Worm (Caenorhabditis elegans) whole organism, early embryonic: ENCODE measurements around the gene inx-3.

Experiments used
- B0310.2 ChIP-seq: sonication (generic microtip); optimal IDR thresholded peaks from 2 replicates; lab custom pipeline; 2016; ENCODE audit warnings: mild to moderate bottlenecking, missing genetic modification characterization, missing compliant biosample characterization
- F13C5.2 ChIP-seq: sonication (generic microtip); optimal IDR thresholded peaks from 2 replicates; lab custom pipeline; 2017; ENCODE audit warnings: mild to moderate bottlenecking, missing genetic modification characterization, inconsistent platforms, missing compliant biosample characterization
- aly-1 ChIP-seq: sonication (generic microtip); optimal IDR thresholded peaks from 2 replicates; lab custom pipeline; 2016; ENCODE audit warnings: missing genetic modification characterization, missing compliant biosample characterization
- ama-1 ChIP-seq: fragments of 150-350 bp; optimal IDR thresholded peaks from 2 replicates; lab custom pipeline; 2014
- ceh-13 ChIP-seq: fragments of 200-800 bp; sonication (Bioruptor generic); optimal IDR thresholded peaks from 2 replicates; lab custom pipeline; 2018; ENCODE audit warnings: mild to moderate bottlenecking, missing genetic modification characterization, missing compliant biosample characterization
- ceh-36 ChIP-seq: sonication (generic microtip); optimal IDR thresholded peaks from 2 replicates; lab custom pipeline; 2016; ENCODE audit warnings: missing genetic modification characterization, inconsistent platforms, missing compliant biosample characterization
- ets-7 ChIP-seq: sonication (generic microtip); optimal IDR thresholded peaks from 2 replicates; lab custom pipeline; 2016; ENCODE audit warnings: missing genotype, missing genetic modification characterization, missing compliant biosample characterization
- flt-1 ChIP-seq: fragments of 200-800 bp; sonication (Bioruptor generic); IDR thresholded peaks from 2 replicates; pipeline ENCODE4 v1.3.6; 2022; ENCODE audit warnings: missing genetic modification characterization, missing compliant biosample characterization
- hmbx-1 ChIP-seq: sonication (generic microtip); optimal IDR thresholded peaks from 2 replicates; lab custom pipeline; 2016; ENCODE audit warnings: mild to moderate bottlenecking, missing genetic modification characterization, missing compliant biosample characterization
- hmg-4 ChIP-seq: fragments of 200-800 bp; sonication (Bioruptor generic); optimal IDR thresholded peaks from 2 replicates; lab custom pipeline; 2018; ENCODE audit warnings: mild to moderate bottlenecking, missing genetic modification characterization, missing compliant biosample characterization
- hnd-1 ChIP-seq: sonication (generic microtip); optimal IDR thresholded peaks from 2 replicates; lab custom pipeline; 2016; ENCODE audit warnings: missing genetic modification characterization, missing compliant biosample characterization
- pes-1 ChIP-seq: fragments of 200-800 bp; sonication (Bioruptor generic); IDR thresholded peaks from 2 replicates; pipeline ENCODE4 v1.3.6; 2022; ENCODE audit warnings: missing genetic modification reagents, missing genetic modification characterization, missing compliant biosample characterization
- scrt-1 ChIP-seq: fragments of 200-800 bp; sonication (Bioruptor generic); IDR thresholded peaks from 2 replicates; pipeline ENCODE4 v1.3.6; 2022; ENCODE audit warnings: missing genetic modification characterization, missing compliant biosample characterization
- sea-1 ChIP-seq: fragments of 200-800 bp; sonication (Bioruptor generic); conservative IDR thresholded peaks from 2 replicates; pipeline ENCODE4 v1.3.6; 2022; ENCODE audit warnings: missing genetic modification characterization, missing compliant biosample characterization
- tbx-11 ChIP-seq: fragments of 200-800 bp; sonication (Bioruptor generic); IDR thresholded peaks from 2 replicates; pipeline ENCODE4 v1.3.6; 2022; ENCODE audit warnings: missing genetic modification characterization, missing compliant biosample characterization
- tbx-37 ChIP-seq: fragments of 200-800 bp; sonication (Bioruptor generic); conservative IDR thresholded peaks from 2 replicates; pipeline ENCODE4 v1.3.6; 2022; ENCODE audit warnings: missing genetic modification reagents, missing genetic modification characterization, missing compliant biosample characterization
- tra-4 ChIP-seq: sonication (generic microtip); optimal IDR thresholded peaks from 2 replicates; lab custom pipeline; 2017; ENCODE audit warnings: missing genetic modification characterization, missing compliant biosample characterization

inx-3 gene

ce11 chrX:6015096-6015495, 19.1 kb downstream of the inx-3 start, which contains the start of gene C09B8.8:
C09B8.8 (plus strand) TSS chrX:6015492.
- TF ChIP-seq hmbx-1 (tag; lab: Kevin White, UChicago) = no peak
- no peak for TF ChIP-seq F13C5.2 (tag; lab: Kevin White, UChicago)
- no peak for TF ChIP-seq aly-1
- TF ChIP-seq ama-1 = no peak
- TF ChIP-seq ceh-13 (GFP tag; lab: Kevin White, UChicago) = no peak
- TF ChIP-seq tbx-11 (GFP tag; lab: Robert Waterston, UW) = no peak
- no peak for TF ChIP-seq pes-1
- TF ChIP-seq hmg-4 = no peak
- TF ChIP-seq flt-1 = no peak
- TF ChIP-seq tbx-37 (GFP tag; lab: Robert Waterston, UW) = no peak
- no peak for TF ChIP-seq sea-1 (GFP tag; lab: Robert Waterston, UW)
- no peak for TF ChIP-seq hnd-1 (tag; lab: Kevin White, UChicago)
- no peak for TF ChIP-seq ets-7 (tag; lab: Kevin White, UChicago)
- no peak for TF ChIP-seq tra-4
- TF ChIP-seq B0310.2 (tag; lab: Kevin White, UChicago) = no peak
- no peak for TF ChIP-seq scrt-1 (GFP tag; lab: Robert Waterston, UW)

ce11 chrX:6019886-6020469, 24.0 kb downstream of the inx-3 start, which contains the start of gene C09B8.4:
C09B8.4 (minus strand) TSS chrX:6019936.
- TF ChIP-seq hmbx-1 (tag; lab: Kevin White, UChicago) (no peak), tra-4 (no peak), ets-7 (tag; lab: Kevin White, UChicago) (no peak), sea-1 (GFP tag; lab: Robert Waterston, UW) (no peak), ceh-36 (tag; lab: Kevin White, UChicago) (no peak)

ce11 chrX:6020782-6021181, 24.8 kb downstream of the inx-3 start:
- TF ChIP-seq tra-4 (no peak), ama-1 (no peak), tbx-37 (GFP tag; lab: Robert Waterston, UW) (no peak), ceh-36 (tag; lab: Kevin White, UChicago) (no peak), hmbx-1 (tag; lab: Kevin White, UChicago) (no peak), aly-1 (no peak), pes-1 (no peak), ets-7 (tag; lab: Kevin White, UChicago) (no peak), scrt-1 (GFP tag; lab: Robert Waterston, UW) (no peak), ceh-13 (GFP tag; lab: Kevin White, UChicago) (no peak), tbx-11 (GFP tag; lab: Robert Waterston, UW) (no peak), hmg-4 (no peak)

- TF ChIP-seq tbx-37 (GFP tag; lab: Robert Waterston, UW) = no peak
- TF ChIP-seq pes-1 = no peak
- no peak for TF ChIP-seq ama-1
- no peak for TF ChIP-seq hmbx-1 (tag; lab: Kevin White, UChicago)
- TF ChIP-seq ceh-36 (tag; lab: Kevin White, UChicago) = no peak
- TF ChIP-seq ceh-13 (GFP tag; lab: Kevin White, UChicago) = no peak
- no peak for TF ChIP-seq scrt-1 (GFP tag; lab: Robert Waterston, UW)
- no peak for TF ChIP-seq tra-4
These were observed 26.5 kb downstream of the inx-3 start, which contains the start of gene lelo-3 for ce11 chrX:6022469-6022868. lelo-3 (minus strand) TSS chrX:6022569.

- TF ChIP-seq tra-4 (no peak), scrt-1 (GFP tag; lab: Robert Waterston, UW) (no peak), tbx-11 (GFP tag; lab: Robert Waterston, UW) (no peak), F13C5.2 (tag; lab: Kevin White, UChicago) (no peak), ceh-36 (tag; lab: Kevin White, UChicago) (no peak), ets-7 (tag; lab: Kevin White, UChicago) (no peak), hmbx-1 (tag; lab: Kevin White, UChicago) (no peak), sea-1 (GFP tag; lab: Robert Waterston, UW) (no peak), tbx-37 (GFP tag; lab: Robert Waterston, UW) (no peak), flt-1 (no peak), ceh-13 (GFP tag; lab: Kevin White, UChicago) (no peak), B0310.2 (tag; lab: Kevin White, UChicago) (no peak), pes-1 (no peak), hmg-4 (no peak)
These were observed 29.0 kb downstream of the inx-3 start for ce11 chrX:6024977-6025376.

ce11 chrX:6026732-6027528, 31.0 kb downstream of the inx-3 start:
- no peak for TF ChIP-seq hnd-1 (tag; lab: Kevin White, UChicago)

- TF ChIP-seq hnd-1 (tag; lab: Kevin White, UChicago) (no peak), flt-1 (no peak), ceh-36 (tag; lab: Kevin White, UChicago) (no peak), sea-1 (GFP tag; lab: Robert Waterston, UW) (no peak), ama-1 (no peak), hmg-4 (no peak)
These were observed 33.1 kb downstream of the inx-3 start for ce11 chrX:6029075-6029474.

ce11 chrX:6031169-6031568, 35.2 kb downstream of the inx-3 start, which contains the start of gene ipp-5:
ipp-5 (plus strand) TSS chrX:6031469.
- TF ChIP-seq hmg-4 = no peak
- no peak for TF ChIP-seq scrt-1 (GFP tag; lab: Robert Waterston, UW)
- no peak for TF ChIP-seq tbx-11 (GFP tag; lab: Robert Waterston, UW)
- TF ChIP-seq sea-1 (GFP tag; lab: Robert Waterston, UW) = no peak
- TF ChIP-seq tra-4 = no peak
- TF ChIP-seq ets-7 (tag; lab: Kevin White, UChicago) = no peak
- no peak for TF ChIP-seq aly-1
- TF ChIP-seq ceh-36 (tag; lab: Kevin White, UChicago) = no peak
- TF ChIP-seq pes-1 = no peak
- no peak for TF ChIP-seq hmbx-1 (tag; lab: Kevin White, UChicago)
- TF ChIP-seq ama-1 = no peak
- no peak for TF ChIP-seq hnd-1 (tag; lab: Kevin White, UChicago)
- no peak for TF ChIP-seq tbx-37 (GFP tag; lab: Robert Waterston, UW)
- TF ChIP-seq ceh-13 (GFP tag; lab: Kevin White, UChicago) = no peak
- TF ChIP-seq B0310.2 (tag; lab: Kevin White, UChicago) = no peak
